Worm (Caenorhabditis elegans): Measurements from ENCODE around the gene clik-1.

Gene clik-1

DNA sequence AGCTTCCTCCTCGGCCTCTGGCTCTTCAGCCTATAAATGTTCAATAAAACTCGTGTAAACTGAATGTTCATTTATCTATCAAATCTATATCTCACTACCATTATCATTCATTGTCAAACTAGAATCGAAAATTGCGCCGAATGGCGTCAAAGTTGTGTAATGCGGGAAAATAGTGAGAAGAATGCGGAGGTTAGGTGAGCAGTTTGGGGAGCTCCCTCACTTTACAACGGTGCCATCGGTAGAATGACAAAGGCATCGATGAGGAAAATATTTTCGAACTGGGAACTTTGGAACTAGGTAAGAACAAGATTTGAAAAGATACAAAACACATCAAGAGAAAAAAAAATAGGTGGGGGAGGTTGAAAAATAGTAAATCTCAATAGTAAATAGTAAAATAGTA is 956 bp downstream of the clik-1 start:
- no peak for TF ChIP-seq ztf-11 (tag; optimal IDR thresholded peaks at IDR 0.05)
- no peak for TF ChIP-seq lin-11 (tag; optimal IDR thresholded peaks at IDR 0.05)
- no peak for TF ChIP-seq mdl-1 (tag; optimal IDR thresholded peaks at IDR 0.05)
- TF ChIP-seq unc-39 (tag; optimal IDR thresholded peaks at IDR 0.05) = no peak
- TF ChIP-seq blmp-1 (tag; optimal IDR thresholded peaks at IDR 0.05; ENCODE audit: insufficient read depth) = no peak
- TF ChIP-seq nhr-12 (tag; optimal IDR thresholded peaks at IDR 0.05) = no peak
- TF ChIP-seq sma-3 (GFP tag; optimal IDR thresholded peaks at IDR 0.05) = no peak
- TF ChIP-seq nhr-23 (tag; optimal IDR thresholded peaks at IDR 0.05) = no peak
- no peak for TF ChIP-seq aly-2 (tag; optimal IDR thresholded peaks at IDR 0.05)
- no peak for TF ChIP-seq unc-62 (GFP tag; optimal IDR thresholded peaks at IDR 0.05)
- TF ChIP-seq F13H6.1 (tag; optimal IDR thresholded peaks at IDR 0.05) = no peak
- no peak for TF ChIP-seq nhr-11 (tag; optimal IDR thresholded peaks at IDR 0.05)
- no peak for TF ChIP-seq R02D3.7 (tag; optimal IDR thresholded peaks at IDR 0.05)
- no peak for TF ChIP-seq fos-1 (tag; optimal IDR thresholded peaks at IDR 0.05)
- TF ChIP-seq ztf-4 (tag; optimal IDR thresholded peaks at IDR 0.05) = no peak

DNA sequence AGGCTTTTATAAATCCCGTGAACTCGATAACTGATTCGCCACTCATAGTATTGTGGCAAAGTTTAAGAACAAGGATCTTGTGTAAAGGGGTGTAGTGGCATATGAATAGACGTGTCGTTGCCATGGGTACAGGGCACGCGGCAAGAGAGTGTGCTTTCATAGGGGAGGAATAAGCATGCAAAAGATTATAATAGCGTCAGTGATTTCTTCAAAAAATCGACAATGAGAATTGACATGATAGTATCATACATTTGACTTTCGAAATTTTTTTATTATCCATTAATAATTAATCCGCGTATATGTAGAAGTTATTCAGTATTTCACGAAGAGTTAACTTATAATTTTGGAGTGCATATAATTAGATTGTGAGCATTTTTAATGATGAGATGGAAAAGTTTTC is 3.6 kb downstream of the clik-1 start, which contains the start of gene bbs-8:
Gene bbs-8, minus strand, starts transcription at position 101 of the 400 bp plus-strand sequence.
- no peak for TF ChIP-seq nhr-77 (tag; optimal IDR thresholded peaks at IDR 0.05)
- no peak for TF ChIP-seq unc-62 (GFP tag; optimal IDR thresholded peaks at IDR 0.05)
- no peak for TF ChIP-seq lin-39 (tag; optimal IDR thresholded peaks at IDR 0.05)
- TF ChIP-seq gmeb-1 (tag; optimal IDR thresholded peaks at IDR 0.05) = no peak
- no peak for TF ChIP-seq aly-2 (tag; optimal IDR thresholded peaks at IDR 0.05)
- TF ChIP-seq ztf-1 (GFP tag; conservative IDR thresholded peaks at IDR 0.05) = no peak
- no peak for TF ChIP-seq nhr-6 (tag; optimal IDR thresholded peaks at IDR 0.05)
- TF ChIP-seq dmd-4 (tag; optimal IDR thresholded peaks at IDR 0.05) = no peak
- no peak for TF ChIP-seq skn-1 (tag; optimal IDR thresholded peaks at IDR 0.05)
- TF ChIP-seq lin-11 (tag; optimal IDR thresholded peaks at IDR 0.05) = no peak
- no peak for TF ChIP-seq nhr-129 (tag; optimal IDR thresholded peaks at IDR 0.05)
- TF ChIP-seq nhr-10 (tag; optimal IDR thresholded peaks at IDR 0.05) = no peak
- TF ChIP-seq nhr-23 (tag; optimal IDR thresholded peaks at IDR 0.05) = no peak
- TF ChIP-seq fos-1 (tag; optimal IDR thresholded peaks at IDR 0.05) = no peak
- no peak for TF ChIP-seq snpc-4 (tag; optimal IDR thresholded peaks at IDR 0.05)
- no peak for TF ChIP-seq sem-4 (tag; optimal IDR thresholded peaks at IDR 0.05)

DNA sequence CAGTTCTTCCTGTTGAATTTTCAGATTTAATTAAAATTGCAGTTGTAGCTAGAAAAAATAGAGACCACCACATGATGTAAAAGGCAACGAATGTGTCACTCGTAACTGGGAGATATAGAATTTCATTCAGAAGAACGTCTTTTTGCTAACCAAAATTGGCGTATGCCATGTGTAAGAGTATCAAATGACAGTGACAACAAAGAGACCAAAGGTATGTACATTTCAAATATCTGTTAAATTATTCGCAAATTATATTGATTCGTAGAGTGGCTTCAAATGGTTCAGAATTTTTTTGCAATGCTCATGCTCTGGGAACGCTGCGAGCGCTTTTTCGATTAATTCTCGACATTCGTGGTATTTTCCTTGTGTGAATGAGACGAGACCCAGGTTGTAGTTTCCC is 6.2 kb downstream of the clik-1 start, which contains the start of gene T25F10.4:
Gene T25F10.4, minus strand, starts transcription at position 101 of the 400 bp plus-strand sequence.
- TF ChIP-seq nhr-21 (tag; optimal IDR thresholded peaks at IDR 0.05) (no peak), nhr-129 (tag; optimal IDR thresholded peaks at IDR 0.05) (no peak), fos-1 (tag; optimal IDR thresholded peaks at IDR 0.05) (no peak), F13H6.1 (tag; optimal IDR thresholded peaks at IDR 0.05) (no peak), aly-2 (tag; optimal IDR thresholded peaks at IDR 0.05) (no peak), Y55F3AM.14 (GFP tag; optimal IDR thresholded peaks at IDR 0.05) (no peak), nhr-11 (tag; optimal IDR thresholded peaks at IDR 0.05) (no peak), lin-39 (tag; optimal IDR thresholded peaks at IDR 0.05) (no peak), lsy-2 (tag; optimal IDR thresholded peaks at IDR 0.05) (no peak), mab-5 (tag; optimal IDR thresholded peaks at IDR 0.05) (no peak), sma-9 (GFP tag; optimal IDR thresholded peaks at IDR 0.05) (no peak), sma-9 (tag; optimal IDR thresholded peaks at IDR 0.05) (no peak), nhr-6 (tag; optimal IDR thresholded peaks at IDR 0.05) (no peak), ztf-1 (GFP tag; conservative IDR thresholded peaks at IDR 0.05) (no peak), egl-27 (tag; optimal IDR thresholded peaks at IDR 0.05) (no peak), unc-39 (tag; optimal IDR thresholded peaks at IDR 0.05) (no peak), ztf-11 (tag; optimal IDR thresholded peaks at IDR 0.05) (no peak), ZK546.5 (tag; optimal IDR thresholded peaks at IDR 0.05) (no peak), snpc-4 (tag; optimal IDR thresholded peaks at IDR 0.05) (no peak), mdl-1 (tag; optimal IDR thresholded peaks at IDR 0.05) (no peak), unc-55 (GFP tag; optimal IDR thresholded peaks at IDR 0.05) (no peak)

DNA sequence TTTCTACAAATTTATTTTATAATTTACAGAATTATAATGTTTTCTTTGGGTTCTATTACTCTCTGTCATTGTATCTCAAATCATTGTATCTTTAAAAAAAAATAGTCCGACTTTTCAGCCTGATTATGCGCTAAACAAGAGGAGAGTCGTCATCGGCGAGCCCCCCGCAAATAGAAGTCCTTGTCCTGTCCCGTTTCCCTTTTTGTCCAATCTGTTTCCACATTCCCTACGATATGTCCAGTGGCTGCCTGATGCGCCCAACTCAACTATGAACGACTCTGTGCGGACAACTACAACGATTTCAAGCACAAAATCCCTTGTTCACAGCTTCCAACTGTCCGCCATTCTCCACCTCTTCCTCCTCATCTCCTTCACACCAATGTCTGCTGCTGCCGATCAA is 10.5 kb downstream of the clik-1 start, which contains the start of gene dbl-1:
Gene dbl-1, plus strand, starts transcription at position 119 of the 400 bp plus-strand sequence.
- TF ChIP-seq C34F6.9 (tag; optimal IDR thresholded peaks at IDR 0.05) = no peak
- no peak for TF ChIP-seq ztf-1 (GFP tag; conservative IDR thresholded peaks at IDR 0.05)
- no peak for TF ChIP-seq F13H6.1 (tag; optimal IDR thresholded peaks at IDR 0.05)
- no peak for TF ChIP-seq nhr-77 (tag; optimal IDR thresholded peaks at IDR 0.05)
- no peak for TF ChIP-seq crh-2 (tag; optimal IDR thresholded peaks at IDR 0.05)
- no peak for TF ChIP-seq ztf-4 (tag; optimal IDR thresholded peaks at IDR 0.05)
- no peak for TF ChIP-seq R02D3.7 (tag; optimal IDR thresholded peaks at IDR 0.05)

Data from whole organism, L2 larva.